Fruit fly (Drosophila melanogaster) whole organism, embryonic: ENCODE data around the gene CG9497.

Experiments used
- Abd-B ChIP-seq: fragments of 200-800 bp; sonication (Bioruptor generic); optimal IDR thresholded peaks from 2 replicates; lab custom pipeline; 2018; ENCODE audit warnings: missing biosample characterization, mild to moderate bottlenecking, missing genetic modification characterization, moderate library complexity
- Atf3 ChIP-seq: fragments of 200-800 bp; sonication (Bioruptor generic); optimal IDR thresholded peaks from 3 replicates; lab custom pipeline; 2016; ENCODE audit warnings: missing biosample characterization, missing genetic modification characterization
- CG10565 ChIP-seq: fragments of 200-800 bp; sonication (Bioruptor generic); optimal IDR thresholded peaks from 3 replicates; lab custom pipeline; 2016; ENCODE audit warnings: missing biosample characterization, mild to moderate bottlenecking, missing genetic modification characterization
- CG12071 ChIP-seq: fragments of 200-800 bp; sonication (Bioruptor generic); optimal IDR thresholded peaks from 3 replicates; lab custom pipeline; 2018; ENCODE audit warnings: missing biosample characterization, mild to moderate bottlenecking, missing genetic modification characterization
- CG12391 ChIP-seq: fragments of 200-800 bp; sonication (Bioruptor generic); optimal IDR thresholded peaks from 3 replicates; lab custom pipeline; 2018; ENCODE audit warnings: missing biosample characterization, mild to moderate bottlenecking, missing genetic modification characterization, moderate library complexity
- CG13775 ChIP-seq: fragments of 200-800 bp; sonication (Bioruptor generic); optimal IDR thresholded peaks from 3 replicates; lab custom pipeline; 2017; ENCODE audit warnings: missing biosample characterization, mild to moderate bottlenecking, missing genetic modification characterization
- CG14441 ChIP-seq: fragments of 200-800 bp; sonication (Bioruptor generic); IDR thresholded peaks from 2 replicates; pipeline ENCODE4 v1.3.6; 2022; ENCODE audit warnings: missing biosample characterization, missing genetic modification characterization
- CG14667 ChIP-seq: fragments of 200-800 bp; sonication (Bioruptor generic); IDR thresholded peaks from 2 replicates; pipeline ENCODE4 v1.3.6; 2022; ENCODE audit warnings: missing biosample characterization, missing genetic modification characterization
- CG18262 ChIP-seq: fragments of 200-800 bp; optimal IDR thresholded peaks from 3 replicates; lab custom pipeline; 2019; ENCODE audit warnings: missing biosample characterization, mild to moderate bottlenecking, missing genetic modification characterization, moderate library complexity
- CG18476 ChIP-seq: fragments of 200-800 bp; sonication (Bioruptor generic); optimal IDR thresholded peaks from 2 replicates; lab custom pipeline; 2016; ENCODE audit warnings: missing biosample characterization, mild to moderate bottlenecking, missing genetic modification characterization
- CG18599 ChIP-seq: fragments of 200-800 bp; sonication (Bioruptor generic); optimal IDR thresholded peaks from 3 replicates; lab custom pipeline; 2017; ENCODE audit warnings: missing biosample characterization, missing genetic modification characterization, mild to moderate bottlenecking, moderate library complexity, missing genetic modification reagents
- CG31365 ChIP-seq: fragments of 200-800 bp; sonication (Bioruptor generic); optimal IDR thresholded peaks from 2 replicates; lab custom pipeline; 2018; ENCODE audit warnings: missing biosample characterization, mild to moderate bottlenecking, missing genetic modification characterization
- CG31441 ChIP-seq: fragments of 200-800 bp; sonication (Bioruptor generic); IDR thresholded peaks from 2 replicates; pipeline ENCODE4 v1.3.6; 2022; ENCODE audit warnings: missing biosample characterization, missing genetic modification characterization
- CG3281 ChIP-seq: fragments of 200-800 bp; sonication (Bioruptor generic); optimal IDR thresholded peaks from 3 replicates; lab custom pipeline; 2017; ENCODE audit warnings: missing biosample characterization, mild to moderate bottlenecking, missing genetic modification characterization
- CG6654 ChIP-seq: fragments of 200-800 bp; sonication (Bioruptor generic); optimal IDR thresholded peaks from 2 replicates; lab custom pipeline; 2017; ENCODE audit warnings: missing biosample characterization, mild to moderate bottlenecking, missing genetic modification characterization
- CG6689 ChIP-seq: fragments of 200-800 bp; sonication (Bioruptor generic); IDR thresholded peaks from 2 replicates; pipeline ENCODE4 v1.3.6; 2022; ENCODE audit warnings: missing biosample characterization, missing genetic modification characterization
- CG7839 ChIP-seq: fragments of 200-800 bp; sonication (Bioruptor generic); optimal IDR thresholded peaks from 3 replicates; lab custom pipeline; 2018; ENCODE audit warnings: missing biosample characterization, mild to moderate bottlenecking, missing genetic modification characterization, moderate library complexity
- CG8388 ChIP-seq: fragments of 200-800 bp; sonication (Bioruptor generic); optimal IDR thresholded peaks from 2 replicates; lab custom pipeline; 2019; ENCODE audit warnings: missing biosample characterization, mild to moderate bottlenecking, missing genetic modification characterization, moderate library complexity
- CTCF ChIP-seq: fragments of 200-800 bp; sonication (Bioruptor generic); optimal IDR thresholded peaks from 2 replicates; lab custom pipeline; 2017; ENCODE audit warnings: missing biosample characterization, mild to moderate bottlenecking, missing genetic modification characterization, moderate library complexity
- Camta ChIP-seq: fragments of 200-800 bp; sonication (Bioruptor generic); optimal IDR thresholded peaks from 2 replicates; lab custom pipeline; 2016; ENCODE audit warnings: missing biosample characterization, missing genetic modification characterization
- D ChIP-seq, 2 experiments: fragments of 200-800 bp in 1 of 2; fragments of >200 bp in 1 of 2; sonication (Bioruptor generic) in 1 of 2; optimal IDR thresholded peaks; 2 replicates in 1 of 2; 3 replicates in 1 of 2; lab custom pipeline; 2017; ENCODE audit warnings: mild to moderate bottlenecking in 1 of 2, missing biosample characterization in 1 of 2, missing genetic modification characterization in 1 of 2, missing genetic modification reagents in 1 of 2
- E2f2 ChIP-seq: fragments of 200-800 bp; sonication (Bioruptor generic); IDR thresholded peaks from 2 replicates; pipeline ENCODE4 v1.3.6; 2022; ENCODE audit warnings: missing biosample characterization, missing genetic modification characterization
- Eip74EF ChIP-seq, 2 experiments: fragments of 200-800 bp in 1 of 2; fragments of >200 bp in 1 of 2; sonication (Bioruptor generic) in 1 of 2; optimal IDR thresholded peaks; 2 replicates each; lab custom pipeline; 2017 to 2019; ENCODE audit warnings: missing biosample characterization in 2 of 2, missing genetic modification characterization in 2 of 2, mild to moderate bottlenecking in 1 of 2, moderate library complexity in 1 of 2
- Gug ChIP-seq: fragments of 200-800 bp; sonication (Bioruptor generic); IDR thresholded peaks from 4 replicates; pipeline ENCODE4 v1.3.6; 2022; ENCODE audit warnings: missing biosample characterization, missing genetic modification characterization
- H15 ChIP-seq: fragments of 200-800 bp; sonication (Bioruptor generic); IDR thresholded peaks from 3 replicates; pipeline ENCODE4 v1.3.6; 2022; ENCODE audit warnings: missing biosample characterization, missing genetic modification characterization
- HLH3B ChIP-seq: fragments of 200-800 bp; sonication (Bioruptor generic); IDR thresholded peaks from 2 replicates; pipeline ENCODE4 v1.3.6; 2022; ENCODE audit warnings: missing biosample characterization, missing genetic modification characterization
- Hr39 ChIP-seq: fragments of >200 bp; optimal IDR thresholded peaks from 2 replicates; lab custom pipeline; 2017
- Lhr ChIP-seq: fragments of 200-800 bp; sonication (Bioruptor generic); optimal IDR thresholded peaks from 3 replicates; lab custom pipeline; 2017; ENCODE audit warnings: mild to moderate bottlenecking, missing biosample characterization, missing genetic modification reagents, missing genetic modification characterization
- Meics ChIP-seq: fragments of 200-800 bp; sonication (Bioruptor generic); optimal IDR thresholded peaks from 2 replicates; lab custom pipeline; 2017; ENCODE audit warnings: missing biosample characterization, mild to moderate bottlenecking, missing genetic modification characterization
- Nf-YC ChIP-seq: fragments of 200-800 bp; optimal IDR thresholded peaks from 3 replicates; lab custom pipeline; 2019; ENCODE audit warnings: missing biosample characterization, mild to moderate bottlenecking, missing genetic modification characterization, moderate library complexity
- Oaz ChIP-seq: fragments of 200-800 bp; sonication (Bioruptor generic); IDR thresholded peaks from 2 replicates; pipeline ENCODE4 v1.3.6; 2022; ENCODE audit warnings: missing biosample characterization, missing genetic modification characterization
- Oli ChIP-seq: fragments of 200-800 bp; sonication (Bioruptor generic); optimal IDR thresholded peaks from 2 replicates; lab custom pipeline; 2018; ENCODE audit warnings: missing biosample characterization, mild to moderate bottlenecking, missing genetic modification characterization, moderate library complexity
- Rfx ChIP-seq: fragments of 200-800 bp; sonication (Bioruptor generic); IDR thresholded peaks from 2 replicates; pipeline ENCODE4 v1.3.6; 2022; ENCODE audit warnings: missing biosample characterization, missing genetic modification characterization
- al ChIP-seq: fragments of 200-800 bp; sonication (Bioruptor generic); IDR thresholded peaks from 2 replicates; pipeline ENCODE4 v1.3.6; 2022; ENCODE audit warnings: missing biosample characterization, missing genetic modification characterization
- ash1 ChIP-seq: fragments of 200-800 bp; sonication (Bioruptor generic); optimal IDR thresholded peaks from 2 replicates; lab custom pipeline; 2018; ENCODE audit warnings: missing biosample characterization, mild to moderate bottlenecking, missing genetic modification characterization
- az2 ChIP-seq: fragments of 200-800 bp; sonication (Bioruptor generic); optimal IDR thresholded peaks from 3 replicates; lab custom pipeline; 2016; ENCODE audit warnings: missing biosample characterization, missing genetic modification characterization
- cad ChIP-seq: fragments of >200 bp; optimal IDR thresholded peaks from 2 replicates; lab custom pipeline; 2017; ENCODE audit warnings: missing biosample characterization, missing genetic modification characterization
- chm ChIP-seq: fragments of 200-800 bp; sonication (Bioruptor generic); IDR thresholded peaks from 2 replicates; pipeline ENCODE4 v1.3.6; 2022; ENCODE audit warnings: missing biosample characterization, missing genetic modification characterization
- ems ChIP-seq: fragments of 200-800 bp; sonication (Bioruptor generic); optimal IDR thresholded peaks from 3 replicates; lab custom pipeline; 2016; ENCODE audit warnings: missing biosample characterization, missing genetic modification characterization
- fd96Cb ChIP-seq: fragments of 200-800 bp; sonication (Bioruptor generic); optimal IDR thresholded peaks from 2 replicates; lab custom pipeline; 2018; ENCODE audit warnings: missing biosample characterization, mild to moderate bottlenecking, missing genetic modification characterization, moderate library complexity
- gem ChIP-seq: fragments of 200-800 bp; sonication (Bioruptor generic); optimal IDR thresholded peaks from 2 replicates; lab custom pipeline; 2019; ENCODE audit warnings: missing biosample characterization, mild to moderate bottlenecking, missing genetic modification characterization, moderate library complexity
- gsb ChIP-seq: fragments of 200-800 bp; sonication (Bioruptor generic); IDR thresholded peaks from 2 replicates; pipeline ENCODE4 v1.3.6; 2022; ENCODE audit warnings: missing biosample characterization, missing genetic modification characterization
- kah ChIP-seq: fragments of 200-800 bp; sonication (Bioruptor generic); optimal IDR thresholded peaks from 2 replicates; lab custom pipeline; 2018; ENCODE audit warnings: missing biosample characterization, mild to moderate bottlenecking, missing genetic modification characterization
- lab ChIP-seq: fragments of 200-800 bp; sonication (Bioruptor generic); optimal IDR thresholded peaks from 3 replicates; lab custom pipeline; 2017; ENCODE audit warnings: missing biosample characterization, missing genetic modification characterization, mild to moderate bottlenecking, moderate library complexity, missing genetic modification reagents
- lola ChIP-seq, 3 experiments: fragments of >200 bp in 2 of 3; fragments of 200-800 bp in 1 of 3; sonication (Bioruptor generic) in 1 of 3; optimal IDR thresholded peaks; 2 replicates each; lab custom pipeline; 2017 to 2019; ENCODE audit warnings: missing biosample characterization in 3 of 3, missing genetic modification characterization in 3 of 3, mild to moderate bottlenecking in 1 of 3, moderate library complexity in 1 of 3
- pan ChIP-seq, 4 experiments: fragments of >200 bp in 3 of 4; fragments of 200-800 bp in 1 of 4; sonication (Bioruptor generic) in 1 of 4; optimal IDR thresholded peaks in 3 of 4; IDR thresholded peaks in 1 of 4; 2 replicates each; pipeline versions ENCODE4 v1.3.6 to Lab custom; 2017 to 2022; ENCODE audit warnings: missing biosample characterization in 2 of 4, missing genetic modification characterization in 2 of 4, mixed read lengths in 1 of 4
- pb ChIP-seq: fragments of 200-800 bp; sonication (Bioruptor generic); optimal IDR thresholded peaks from 3 replicates; lab custom pipeline; 2016; ENCODE audit warnings: missing biosample characterization, missing genetic modification characterization
- prd ChIP-seq, 3 experiments: fragments of >200 bp in 2 of 3; fragments of 200-800 bp in 1 of 3; sonication (Bioruptor generic) in 1 of 3; optimal IDR thresholded peaks in 2 of 3; IDR thresholded peaks in 1 of 3; 2 replicates in 2 of 3; 3 replicates in 1 of 3; pipeline versions ENCODE4 v1.3.6 to Lab custom; 2017 to 2022; ENCODE audit warnings: missing biosample characterization in 1 of 3, missing genetic modification characterization in 1 of 3
- sens ChIP-seq: fragments of 200-800 bp; sonication (Bioruptor generic); peaks from one replicate; lab custom pipeline; 2016; ENCODE audit warnings: missing biosample characterization, missing genetic modification characterization
- seq ChIP-seq: fragments of 200-800 bp; sonication (Bioruptor generic); IDR thresholded peaks from 2 replicates; pipeline ENCODE4 v1.3.6; 2022; ENCODE audit warnings: missing biosample characterization, missing genetic modification characterization

CG9497 gene

DNA sequence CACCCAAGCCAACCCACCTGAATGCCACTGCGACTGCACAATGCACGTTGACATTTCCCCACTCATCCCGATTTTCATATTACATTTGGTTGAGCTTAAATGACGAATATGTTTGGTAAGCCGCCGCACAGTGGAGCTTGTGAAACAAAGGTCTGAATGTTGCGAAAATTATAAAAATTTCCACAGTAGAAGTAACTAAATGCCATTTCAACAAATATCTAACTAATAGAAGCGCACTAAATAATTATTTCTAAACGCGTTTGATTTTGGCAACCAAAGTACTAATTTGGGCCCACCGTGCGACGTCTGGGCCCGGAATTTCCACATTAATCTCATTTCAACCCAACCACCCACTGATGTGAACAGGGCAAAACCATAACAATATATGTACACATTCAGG lies 41.3 kb downstream of the CG9497 start (continued):
- TF ChIP-seq D (optimal IDR thresholded peaks at IDR 0.05; lab: Kevin White, UChicago) (no peak), D (GFP tag; optimal IDR thresholded peaks at IDR 0.05; lab: Kevin White, UChicago) (peak; percentile 23), CG6689 (GFP tag; lab: Robert Waterston, UW) (0 out of 2 replicates have a peak, but pooled peaks have one; percentile 15), Rfx (GFP tag; lab: Robert Waterston, UW) (no peak), Meics (GFP tag; lab: Kevin White, UChicago) (peak; percentile 4), Camta (GFP tag; lab: Kevin White, UChicago) (no peak), gsb (GFP tag; lab: Robert Waterston, UW) (no peak), H15 (GFP tag; lab: Robert Waterston, UW) (no peak), CG10565 (GFP tag; lab: Kevin White, UChicago) (no peak), Atf3 (GFP tag; lab: Kevin White, UChicago) (no peak), gem (tag; lab: Kevin White, UChicago) (peak; percentile 55), CG7839 (tag; lab: Kevin White, UChicago) (peak; percentile 38), Oli (tag; lab: Kevin White, UChicago) (peak; percentile 30), al (GFP tag; lab: Robert Waterston, UW) (no peak), CG31365 (tag; lab: Kevin White, UChicago) (no peak), CG13775 (GFP tag; lab: Kevin White, UChicago) (no peak), prd (optimal IDR thresholded peaks at IDR 0.05; lab: Kevin White, UChicago) (no peak), prd (GFP tag; IDR thresholded peaks at IDR 0.05; lab: Robert Waterston, UW) (peak; percentile 41; the same call in 1 of the 3 replicates), CG18599 (GFP tag; lab: Kevin White, UChicago) (peak; percentile 48), chm (GFP tag; lab: Robert Waterston, UW) (no peak), Lhr (GFP tag; lab: Kevin White, UChicago) (no peak), fd96Cb (tag; lab: Kevin White, UChicago) (peak; percentile 29), CG31441 (0 out of 2 replicates have a peak, but pooled peaks have one; percentile 22), CG14667 (GFP tag; lab: Robert Waterston, UW) (peak; percentile 10; the same call in 1 of the 2 replicates), CG6654 (GFP tag; lab: Kevin White, UChicago) (no peak), Hr39 (lab: Kevin White, UChicago) (no peak), Abd-B (peak; percentile 8), lola (GFP tag; optimal IDR thresholded peaks at IDR 0.05; lab: Kevin White, UChicago) (no peak), E2f2 (GFP tag; lab: Robert Waterston, UW) (no peak), cad (GFP tag; lab: Kevin White, UChicago) (no peak), CG8388 (GFP tag; lab: Kevin White, UChicago) (peak; percentile 23), Gug (GFP tag; lab: Robert Waterston, UW) (0 out of 4 replicates have a peak, but pooled peaks have one; percentile 10), pan (optimal IDR thresholded peaks at IDR 0.05; lab: Kevin White, UChicago) (no peak), pan (GFP tag; optimal IDR thresholded peaks at IDR 0.05 in 1 of 2, IDR thresholded peaks at IDR 0.05 in 1 of 2) (no peak), pb (GFP tag; lab: Kevin White, UChicago) (no peak), ems (GFP tag; lab: Kevin White, UChicago) (no peak), CTCF (GFP tag; lab: Kevin White, UChicago) (no peak), ash1 (GFP tag; lab: Kevin White, UChicago) (no peak), CG18476 (no peak), CG3281 (peak; percentile 7), az2 (no peak), HLH3B (peak; percentile 41), kah (GFP tag; lab: Kevin White, UChicago) (no peak), CG12071 (GFP tag; lab: Kevin White, UChicago) (peak; percentile 8), CG18262 (tag; lab: Kevin White, UChicago) (peak; percentile 8), CG12391 (tag; lab: Kevin White, UChicago) (peak; percentile 7), CG14441 (GFP tag; lab: Robert Waterston, UW) (no peak), lab (GFP tag; lab: Kevin White, UChicago) (peak; percentile 47), seq (GFP tag; lab: Robert Waterston, UW) (no peak), Oaz (GFP tag; lab: Robert Waterston, UW) (no peak), sens (GFP tag; lab: Kevin White, UChicago) (peak; percentile 79), Nf-YC (tag; lab: Kevin White, UChicago) (no peak), Eip74EF (GFP tag; optimal IDR thresholded peaks at IDR 0.05; lab: Kevin White, UChicago) (no peak)
